Fruit fly (Drosophila melanogaster) whole organism, embryonic: Measurements from ENCODE around the gene hob.

Experiments
- Bdp1 ChIP-seq: fragments of 200-800 bp; sonication (Bioruptor generic); optimal IDR thresholded peaks from 3 replicates; lab custom pipeline; 2016; ENCODE audit warnings: missing biosample characterization, missing genetic modification characterization
- Blimp-1 ChIP-seq: fragments of 200-800 bp; sonication (Bioruptor generic); optimal IDR thresholded peaks from 3 replicates; lab custom pipeline; 2018; ENCODE audit warnings: missing biosample characterization, missing genetic modification characterization, mild to moderate bottlenecking, moderate library complexity, missing genetic modification reagents
- BtbVII ChIP-seq: fragments of 200-800 bp; sonication (Bioruptor generic); optimal IDR thresholded peaks from 3 replicates; lab custom pipeline; 2017; ENCODE audit warnings: missing biosample characterization, mild to moderate bottlenecking, missing genetic modification characterization
- CG10274 ChIP-seq: fragments of 200-800 bp; sonication (Bioruptor generic); optimal IDR thresholded peaks from 3 replicates; lab custom pipeline; 2017; ENCODE audit warnings: missing biosample characterization, mild to moderate bottlenecking, missing genetic modification characterization
- CG10654 ChIP-seq: fragments of 200-800 bp; sonication (Bioruptor generic); optimal IDR thresholded peaks from 2 replicates; lab custom pipeline; 2016; ENCODE audit warnings: missing biosample characterization, missing genetic modification characterization
- CG11504 ChIP-seq: fragments of 200-800 bp; sonication (Bioruptor generic); optimal IDR thresholded peaks from 3 replicates; lab custom pipeline; 2019; ENCODE audit warnings: missing biosample characterization, mild to moderate bottlenecking, missing genetic modification characterization, moderate library complexity
- CG11723 ChIP-seq: fragments of 200-800 bp; sonication (Bioruptor generic); optimal IDR thresholded peaks from 2 replicates; lab custom pipeline; 2017; ENCODE audit warnings: missing biosample characterization, mild to moderate bottlenecking, missing genetic modification characterization
- CG12155 ChIP-seq: fragments of 200-800 bp; sonication (Bioruptor generic); optimal IDR thresholded peaks from 3 replicates; lab custom pipeline; 2016; ENCODE audit warnings: missing biosample characterization, missing genetic modification characterization
- CG12219 ChIP-seq: fragments of 200-800 bp; sonication (Bioruptor generic); optimal IDR thresholded peaks from 3 replicates; lab custom pipeline; 2018; ENCODE audit warnings: missing biosample characterization, mild to moderate bottlenecking, missing genetic modification characterization
- CG13123 ChIP-seq: fragments of 200-800 bp; sonication (Bioruptor generic); optimal IDR thresholded peaks from 2 replicates; lab custom pipeline; 2016; ENCODE audit warnings: missing biosample characterization, missing genetic modification characterization
- CG15479 ChIP-seq: fragments of 200-800 bp; sonication (Bioruptor generic); optimal IDR thresholded peaks from 3 replicates; lab custom pipeline; 2019; ENCODE audit warnings: missing biosample characterization, mild to moderate bottlenecking, missing genetic modification characterization, moderate library complexity
- CG17829 ChIP-seq: fragments of 200-800 bp; optimal IDR thresholded peaks from 2 replicates; lab custom pipeline; 2019; ENCODE audit warnings: missing biosample characterization, mild to moderate bottlenecking, missing genetic modification characterization, moderate library complexity
- CG31365 ChIP-seq: fragments of 200-800 bp; sonication (Bioruptor generic); optimal IDR thresholded peaks from 2 replicates; lab custom pipeline; 2018; ENCODE audit warnings: missing biosample characterization, mild to moderate bottlenecking, missing genetic modification characterization
- CG31388 ChIP-seq: fragments of 200-800 bp; sonication (Bioruptor generic); optimal IDR thresholded peaks from 2 replicates; lab custom pipeline; 2016; ENCODE audit warnings: missing biosample characterization, missing genetic modification characterization
- CG33213 ChIP-seq: fragments of 200-800 bp; sonication (Bioruptor generic); optimal IDR thresholded peaks from 3 replicates; lab custom pipeline; 2016; ENCODE audit warnings: missing biosample characterization, missing genetic modification characterization
- CG3995 ChIP-seq: fragments of 200-800 bp; sonication (Bioruptor generic); optimal IDR thresholded peaks from 3 replicates; lab custom pipeline; 2016; ENCODE audit warnings: missing biosample characterization, missing genetic modification characterization
- CG4820 ChIP-seq: fragments of 200-800 bp; sonication (Bioruptor generic); optimal IDR thresholded peaks from 3 replicates; lab custom pipeline; 2016; ENCODE audit warnings: missing biosample characterization, missing genetic modification characterization
- CG6272 ChIP-seq: fragments of 200-800 bp; sonication (Bioruptor generic); IDR thresholded peaks from 2 replicates; pipeline ENCODE4 v1.3.6; 2022; ENCODE audit warnings: missing biosample characterization, missing genetic modification characterization
- CG6765 ChIP-seq: fragments of 200-800 bp; sonication (Bioruptor generic); optimal IDR thresholded peaks from 3 replicates; lab custom pipeline; 2017; ENCODE audit warnings: missing biosample characterization, mild to moderate bottlenecking, missing genetic modification characterization
- CG9932 ChIP-seq: fragments of 200-800 bp; sonication (Bioruptor generic); IDR thresholded peaks from 2 replicates; pipeline ENCODE4 v1.3.6; 2022; ENCODE audit warnings: missing biosample characterization, missing genetic modification characterization
- D ChIP-seq, 2 experiments: fragments of 200-800 bp in 1 of 2; fragments of >200 bp in 1 of 2; sonication (Bioruptor generic) in 1 of 2; optimal IDR thresholded peaks; 2 replicates in 1 of 2; 3 replicates in 1 of 2; lab custom pipeline; 2017; ENCODE audit warnings: mild to moderate bottlenecking in 1 of 2, missing biosample characterization in 1 of 2, missing genetic modification characterization in 1 of 2, missing genetic modification reagents in 1 of 2
- Deaf1 ChIP-seq: fragments of 200-800 bp; optimal IDR thresholded peaks from 3 replicates; lab custom pipeline; 2019; ENCODE audit warnings: missing biosample characterization, mild to moderate bottlenecking, missing genetic modification characterization, moderate library complexity
- Dref ChIP-seq: fragments of 200-800 bp; sonication (Bioruptor generic); IDR thresholded peaks from 2 replicates; pipeline ENCODE4 v1.3.6; 2022; ENCODE audit warnings: missing biosample characterization, missing genetic modification characterization
- Eip74EF ChIP-seq, 2 experiments: fragments of 200-800 bp in 1 of 2; fragments of >200 bp in 1 of 2; sonication (Bioruptor generic) in 1 of 2; optimal IDR thresholded peaks; 2 replicates each; lab custom pipeline; 2017 to 2019; ENCODE audit warnings: missing biosample characterization in 2 of 2, missing genetic modification characterization in 2 of 2, mild to moderate bottlenecking in 1 of 2, moderate library complexity in 1 of 2
- Fer2 ChIP-seq: fragments of 200-800 bp; sonication (Bioruptor generic); optimal IDR thresholded peaks from 2 replicates; lab custom pipeline; 2018; ENCODE audit warnings: missing biosample characterization, mild to moderate bottlenecking, missing genetic modification characterization, moderate library complexity
- HLH4C ChIP-seq: fragments of 200-800 bp; sonication (Bioruptor generic); IDR thresholded peaks from 3 replicates; pipeline ENCODE4 v1.3.6; 2022; ENCODE audit warnings: missing biosample characterization, missing genetic modification characterization; ENCODE audit not compliant: partially characterized antibody
- MESR4 ChIP-seq: fragments of 200-800 bp; sonication (Bioruptor generic); optimal IDR thresholded peaks from 2 replicates; lab custom pipeline; 2018; ENCODE audit warnings: missing biosample characterization, mild to moderate bottlenecking, missing genetic modification characterization, moderate library complexity
- Max ChIP-seq: fragments of 200-800 bp; sonication (Bioruptor generic); optimal IDR thresholded peaks from 2 replicates; lab custom pipeline; 2016; ENCODE audit warnings: missing biosample characterization, mild to moderate bottlenecking, missing genetic modification characterization
- Sin3A ChIP-seq: fragments of >200 bp; optimal IDR thresholded peaks from 2 replicates; lab custom pipeline; 2018
- Usf ChIP-seq: fragments of 200-800 bp; sonication (Bioruptor generic); optimal IDR thresholded peaks from 2 replicates; lab custom pipeline; 2017; ENCODE audit warnings: missing genotype, missing biosample characterization, missing genetic modification characterization
- crol ChIP-seq: fragments of 200-800 bp; sonication (Bioruptor generic); IDR thresholded peaks from 2 replicates; pipeline ENCODE4 v1.3.6; 2022; ENCODE audit warnings: missing biosample characterization, missing genetic modification characterization
- dan ChIP-seq: fragments of 200-800 bp; sonication (Bioruptor generic); IDR thresholded peaks from 2 replicates; pipeline ENCODE4 v1.3.6; 2022; ENCODE audit warnings: missing biosample characterization, missing genetic modification characterization
- gcm ChIP-seq: fragments of 200-800 bp; sonication (Bioruptor generic); optimal IDR thresholded peaks from 2 replicates; lab custom pipeline; 2019; ENCODE audit warnings: missing biosample characterization, mild to moderate bottlenecking, missing genetic modification characterization, moderate library complexity
- gfzf ChIP-seq: fragments of 200-800 bp; sonication (Bioruptor generic); optimal IDR thresholded peaks from 2 replicates; lab custom pipeline; 2016; ENCODE audit warnings: missing biosample characterization, mild to moderate bottlenecking, missing genetic modification characterization, moderate library complexity
- gro ChIP-seq: fragments of 200-800 bp; sonication (Bioruptor generic); optimal IDR thresholded peaks from 2 replicates; lab custom pipeline; 2016; ENCODE audit warnings: missing biosample characterization, missing genetic modification characterization
- ham ChIP-seq: fragments of 200-800 bp; sonication (Bioruptor generic); IDR thresholded peaks from 2 replicates; pipeline ENCODE4 v1.3.6; 2022; ENCODE audit warnings: missing biosample characterization, missing genetic modification characterization
- hb ChIP-seq: fragments of 200-800 bp; sonication (Bioruptor generic); IDR thresholded peaks from 3 replicates; pipeline ENCODE4 v1.3.6; 2022; ENCODE audit warnings: missing biosample characterization, missing genetic modification characterization; ENCODE audit not compliant: partially characterized antibody
- hkb ChIP-seq, 2 experiments: fragments of 200-800 bp in 1 of 2; fragments of >200 bp in 1 of 2; sonication (Bioruptor generic) in 1 of 2; IDR thresholded peaks in 1 of 2; optimal IDR thresholded peaks in 1 of 2; 2 replicates each; pipeline versions ENCODE4 v1.3.6 to Lab custom; 2017 to 2022; ENCODE audit warnings: missing biosample characterization in 1 of 2, missing genetic modification characterization in 1 of 2
- ken ChIP-seq: fragments of 200-800 bp; sonication (Bioruptor generic); IDR thresholded peaks from 3 replicates; pipeline ENCODE4 v1.3.6; 2022; ENCODE audit warnings: missing biosample characterization, missing genetic modification characterization
- lmd ChIP-seq: fragments of 200-800 bp; sonication (Bioruptor generic); IDR thresholded peaks from 2 replicates; pipeline ENCODE4 v1.3.6; 2022; ENCODE audit warnings: missing biosample characterization, missing genetic modification characterization
- nerfin-2 ChIP-seq: fragments of 200-800 bp; sonication (Bioruptor generic); IDR thresholded peaks from 2 replicates; pipeline ENCODE4 v1.3.6; 2022; ENCODE audit warnings: missing biosample characterization, missing genetic modification characterization; ENCODE audit not compliant: partially characterized antibody
- p53 ChIP-seq: fragments of 200-800 bp; sonication (Bioruptor generic); optimal IDR thresholded peaks from 2 replicates; lab custom pipeline; 2016; ENCODE audit warnings: missing biosample characterization, missing genetic modification characterization
- pum ChIP-seq: fragments of 200-800 bp; sonication (Bioruptor generic); optimal IDR thresholded peaks from 2 replicates; lab custom pipeline; 2016; ENCODE audit warnings: missing biosample characterization, missing genetic modification characterization
- slp2 ChIP-seq: fragments of 200-800 bp; sonication (Bioruptor generic); optimal IDR thresholded peaks from 2 replicates; lab custom pipeline; 2016; ENCODE audit warnings: missing biosample characterization, missing genetic modification characterization
- tll ChIP-seq, 2 experiments: fragments of 200-800 bp in 1 of 2; fragments of >200 bp in 1 of 2; sonication (Bioruptor generic) in 1 of 2; optimal IDR thresholded peaks; 2 replicates each; lab custom pipeline; 2017 to 2019; ENCODE audit warnings: missing biosample characterization in 2 of 2, missing genetic modification characterization in 2 of 2, mild to moderate bottlenecking in 1 of 2, moderate library complexity in 1 of 2
- vvl ChIP-seq: fragments of 200-800 bp; sonication (Bioruptor generic); IDR thresholded peaks from 2 replicates; pipeline ENCODE4 v1.3.6; 2022; ENCODE audit warnings: missing biosample characterization, missing genetic modification characterization
- wor ChIP-seq: fragments of 200-800 bp; sonication (Bioruptor generic); IDR thresholded peaks from 2 replicates; pipeline ENCODE4 v1.3.6; 2022; ENCODE audit warnings: missing biosample characterization, missing genetic modification characterization
- zen ChIP-seq: fragments of 200-800 bp; sonication (Bioruptor generic); optimal IDR thresholded peaks from 3 replicates; lab custom pipeline; 2018; ENCODE audit warnings: missing biosample characterization, mild to moderate bottlenecking, missing genetic modification characterization, moderate library complexity
- zfh2 ChIP-seq: fragments of 200-800 bp; sonication (Bioruptor generic); optimal IDR thresholded peaks from 2 replicates; lab custom pipeline; 2016; ENCODE audit warnings: missing biosample characterization, missing genetic modification characterization

The hob gene

dm6 chr3L:3178530-3179096, 40.1 kb downstream of the hob start, which contains the start of the genes MnM and Girdin (continued):
- TF ChIP-seq Max (GFP tag; lab: Kevin White, UChicago) = peak; percentile 43
- peak; percentile 59 for TF ChIP-seq nerfin-2 (GFP tag; lab: Robert Waterston, UW)
- peak; percentile 51 for TF ChIP-seq slp2 (GFP tag; lab: Kevin White, UChicago)
- peak; percentile 88 for TF ChIP-seq HLH4C (GFP tag; lab: Robert Waterston, UW)
- TF ChIP-seq CG6272 (GFP tag; lab: Robert Waterston, UW) = peak; percentile 41; the same call in 1 of the 2 replicates
- TF ChIP-seq Blimp-1 (GFP tag; lab: Kevin White, UChicago) = no peak
- TF ChIP-seq gfzf (GFP tag; lab: Kevin White, UChicago) = peak; percentile 34
- peak; percentile 56 for TF ChIP-seq lmd (GFP tag; lab: Robert Waterston, UW)
- peak; percentile 79 for TF ChIP-seq pum (GFP tag; lab: Kevin White, UChicago)
- peak; percentile 91 for TF ChIP-seq D (optimal IDR thresholded peaks at IDR 0.05; lab: Kevin White, UChicago)
- no peak for TF ChIP-seq D (GFP tag; optimal IDR thresholded peaks at IDR 0.05; lab: Kevin White, UChicago)
- TF ChIP-seq Sin3A (lab: Kevin White, UChicago) = peak; percentile 99
- no peak for TF ChIP-seq CG6765 (GFP tag; lab: Kevin White, UChicago)
- peak; percentile 71 for TF ChIP-seq CG12155
- TF ChIP-seq crol (GFP tag; lab: Robert Waterston, UW) = no peak
- TF ChIP-seq CG13123 (GFP tag; lab: Kevin White, UChicago) = no peak
- TF ChIP-seq vvl (GFP tag; lab: Robert Waterston, UW) = peak; percentile 41; the same call in 1 of the 2 replicates
- TF ChIP-seq CG11723 (GFP tag; lab: Kevin White, UChicago) = no peak
- peak; percentile 88 for TF ChIP-seq CG9932
- TF ChIP-seq gcm (GFP tag; lab: Kevin White, UChicago) = no peak
- peak; percentile 54 for TF ChIP-seq Bdp1 (GFP tag; lab: Kevin White, UChicago)
- TF ChIP-seq CG10654 = peak; percentile 43
- no peak for TF ChIP-seq ham
- no peak for TF ChIP-seq CG10274 (GFP tag; lab: Kevin White, UChicago)
- TF ChIP-seq hkb (optimal IDR thresholded peaks at IDR 0.05; lab: Kevin White, UChicago) = peak; percentile 89
- no peak for TF ChIP-seq hkb (GFP tag; IDR thresholded peaks at IDR 0.05; lab: Robert Waterston, UW)
- TF ChIP-seq gro (GFP tag; lab: Kevin White, UChicago) = peak; percentile 63
- TF ChIP-seq zfh2 (GFP tag; lab: Kevin White, UChicago) = peak; percentile 91
- TF ChIP-seq CG15479 (GFP tag; lab: Kevin White, UChicago) = no peak
- TF ChIP-seq hb (GFP tag; lab: Robert Waterston, UW) = peak; percentile 76; the same call in 2 of the 3 replicates
- peak; percentile 63 for TF ChIP-seq MESR4
- no peak for TF ChIP-seq Deaf1
- peak; percentile 71 for TF ChIP-seq CG17829
- TF ChIP-seq wor (GFP tag; lab: Robert Waterston, UW) = peak; percentile 24; the same call in 1 of the 2 replicates
- TF ChIP-seq CG31365 = no peak
- no peak for TF ChIP-seq dan (GFP tag; lab: Robert Waterston, UW)
- peak; percentile 53 to 97 for TF ChIP-seq tll (GFP tag; optimal IDR thresholded peaks at IDR 0.05; lab: Kevin White, UChicago)
- TF ChIP-seq Eip74EF (GFP tag; optimal IDR thresholded peaks at IDR 0.05; lab: Kevin White, UChicago) = no peak
- TF ChIP-seq BtbVII (GFP tag; lab: Kevin White, UChicago) = no peak
- TF ChIP-seq Fer2 = peak; percentile 24
- peak; percentile 45 for TF ChIP-seq CG4820
- TF ChIP-seq zen (tag; lab: Kevin White, UChicago) = peak; percentile 54
- TF ChIP-seq Dref (GFP tag; lab: Robert Waterston, UW) = peak; percentile 68
- peak; percentile 40 for TF ChIP-seq p53
- TF ChIP-seq CG12219 (GFP tag; lab: Kevin White, UChicago) = no peak
- TF ChIP-seq CG33213 (GFP tag; lab: Kevin White, UChicago) = peak; percentile 64
- TF ChIP-seq ken (GFP tag; lab: Robert Waterston, UW) = 0 out of 3 replicates have a peak, but pooled peaks have one; percentile 31
- TF ChIP-seq Usf = no peak
- TF ChIP-seq CG3995 (GFP tag; lab: Kevin White, UChicago) = peak; percentile 86
- peak; percentile 17 for TF ChIP-seq CG31388
- TF ChIP-seq CG11504 = no peak
